Worm (Caenorhabditis elegans): ENCODE measurements around the gene T05G5.5.

Gene T05G5.5

ce11 chrIII:9772394-9772793, 21.2 kb upstream of the T05G5.5 start:
- 0 out of 2 replicates have a peak, but pooled peaks have one; percentile 27 for TF ChIP-seq lin-38 (GFP tag; IDR thresholded peaks at IDR 0.05)
- 0 out of 2 replicates have a peak, but pooled peaks have one; percentile 50 for TF ChIP-seq D1046.2 (GFP tag; IDR thresholded peaks at IDR 0.05)
- no peak for TF ChIP-seq nhr-237 (tag; optimal IDR thresholded peaks at IDR 0.05)
- TF ChIP-seq nhr-6 (tag; optimal IDR thresholded peaks at IDR 0.05), result no peak
- peak in 1 of 2 experiments; percentile 25 for TF ChIP-seq unc-62 (GFP tag; optimal IDR thresholded peaks at IDR 0.05 in 1 of 2)
- no peak for TF ChIP-seq unc-62 (tag; optimal IDR thresholded peaks at IDR 0.05)

- no peak for TF ChIP-seq F49E8.2 (tag; optimal IDR thresholded peaks at IDR 0.05; ENCODE audit: borderline replicate concordance)
- TF ChIP-seq unc-62 (GFP tag; optimal IDR thresholded peaks at IDR 0.05 in 1 of 2), result peak in 1 of 2 experiments; percentile 97
- no peak for TF ChIP-seq unc-62 (tag; optimal IDR thresholded peaks at IDR 0.05)
Measured at ce11 chrIII:9770590-9770989, 19.4 kb upstream of the T05G5.5 start.

DNA sequence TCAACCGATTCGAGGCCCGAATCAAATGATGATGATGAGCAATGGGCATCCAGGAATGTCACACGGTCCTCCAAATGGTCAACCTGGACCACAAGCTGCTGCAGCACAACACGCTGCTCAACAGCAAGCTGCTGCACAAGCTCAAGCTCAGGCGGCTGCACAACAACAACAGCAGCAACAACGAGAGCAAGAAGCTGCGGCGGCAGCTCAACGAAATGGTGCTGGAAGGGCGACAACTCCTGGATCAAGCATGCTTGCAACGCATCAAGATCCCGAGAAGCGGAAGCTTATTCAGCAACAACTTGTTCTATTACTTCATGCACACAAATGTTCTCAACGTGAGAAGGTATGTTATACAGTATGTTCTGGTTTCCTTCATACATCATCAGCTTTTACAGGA, 16.8 kb upstream of the T05G5.5 start:
- TF ChIP-seq daf-8 (GFP tag; IDR thresholded peaks at IDR 0.05) (no peak), fos-1 (tag; optimal IDR thresholded peaks at IDR 0.05) (no peak), unc-62 (GFP tag; optimal IDR thresholded peaks at IDR 0.05 in 1 of 2) (peak in 1 of 2 experiments; percentile 17), unc-62 (tag; optimal IDR thresholded peaks at IDR 0.05) (no peak), lim-7 (GFP tag; IDR thresholded peaks at IDR 0.05) (0 out of 2 replicates have a peak, but pooled peaks have one; percentile 14), set-16 (GFP tag; IDR thresholded peaks at IDR 0.05) (peak; percentile 69), zip-2 (tag; optimal IDR thresholded peaks at IDR 0.05) (no peak), mxl-3 (GFP tag; optimal IDR thresholded peaks at IDR 0.05) (no peak), R02D3.7 (tag; optimal IDR thresholded peaks at IDR 0.05) (no peak), dmd-9 (GFP tag; IDR thresholded peaks at IDR 0.05) (0 out of 2 replicates have a peak, but pooled peaks have one; percentile 55), nhr-48 (tag; optimal IDR thresholded peaks at IDR 0.05) (no peak)

DNA sequence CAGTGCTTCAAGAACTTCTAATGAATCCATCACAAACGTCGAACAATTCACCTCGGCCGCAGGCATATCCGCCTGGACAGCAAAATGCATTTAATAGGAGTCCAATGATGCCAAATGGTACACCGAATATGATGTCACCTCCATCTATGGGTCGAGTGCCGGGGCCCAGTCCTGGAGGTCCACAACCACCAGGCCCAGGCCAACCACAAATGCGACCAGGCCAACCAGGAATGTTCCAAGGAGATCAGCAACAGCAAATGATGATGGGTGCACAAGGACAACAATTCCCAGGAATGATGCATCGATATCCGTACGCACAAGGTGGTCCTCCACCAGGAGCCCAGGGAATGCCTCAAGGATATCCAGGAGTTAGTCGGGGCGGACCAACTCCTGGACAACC, 15.9 kb upstream of the T05G5.5 start:
- peak; percentile 50 for TF ChIP-seq aha-1 (tag)
- no peak for TF ChIP-seq zip-11 (GFP tag; IDR thresholded peaks at IDR 0.05)
- TF ChIP-seq madf-5 (GFP tag; IDR thresholded peaks at IDR 0.05), result no peak
- TF ChIP-seq nhr-42 (GFP tag; IDR thresholded peaks at IDR 0.05), result no peak
- TF ChIP-seq duxl-1 (tag; optimal IDR thresholded peaks at IDR 0.05; ENCODE audit: poor library complexity), result no peak
- TF ChIP-seq unc-62 (GFP tag; optimal IDR thresholded peaks at IDR 0.05 in 1 of 2), result peak in 1 of 2 experiments; percentile 57
- TF ChIP-seq unc-62 (tag; optimal IDR thresholded peaks at IDR 0.05), result no peak

DNA sequence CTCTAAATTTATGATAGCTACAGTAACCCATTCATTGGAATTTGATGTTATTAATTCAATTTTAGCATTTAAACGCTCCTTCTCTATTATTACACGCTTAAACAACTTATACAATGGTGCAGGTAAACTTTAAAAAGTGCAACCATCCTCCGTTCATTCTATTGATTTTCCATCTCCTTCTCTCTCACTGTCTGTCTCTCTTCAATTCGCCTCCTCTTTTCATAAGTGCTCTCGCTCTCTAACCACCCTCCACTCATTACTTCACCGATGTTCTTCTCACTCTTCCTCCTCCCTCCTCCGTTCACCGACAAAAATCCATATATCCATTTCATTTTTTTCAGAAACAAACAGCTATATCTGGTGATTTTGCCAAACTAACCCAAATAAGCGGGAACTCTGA, 14.9 kb upstream of the T05G5.5 start, which contains the start of gene cbp-1:
TSS of gene cbp-1 (plus strand) at position 335 of the 400 bp plus-strand sequence.
- TF ChIP-seq mep-1 (tag; optimal IDR thresholded peaks at IDR 0.05) (peak; percentile 20), rbr-2 (tag; optimal IDR thresholded peaks at IDR 0.05) (no peak), dmd-6 (GFP tag; IDR thresholded peaks at IDR 0.05) (0 out of 2 replicates have a peak, but pooled peaks have one; percentile 11), dpl-1 (GFP tag; optimal IDR thresholded peaks at IDR 0.05) (no peak), lsy-2 (tag; optimal IDR thresholded peaks at IDR 0.05) (peak; percentile 4 to 70), nhr-28 (tag; optimal IDR thresholded peaks at IDR 0.05) (peak; percentile 20), mes-2 (tag; optimal IDR thresholded peaks at IDR 0.05; ENCODE audit: poor library complexity, severe bottlenecking) (peak; percentile 63), nhr-41 (GFP tag; IDR thresholded peaks at IDR 0.05) (no peak), madf-9 (GFP tag; conservative IDR thresholded peaks at IDR 0.05) (no peak), hlh-30 (tag; optimal IDR thresholded peaks at IDR 0.05; ENCODE audit: insufficient read depth) (peak; percentile 8), dve-1 (tag; optimal IDR thresholded peaks at IDR 0.05; ENCODE audit: insufficient read depth) (peak; percentile 33), duxl-1 (tag; optimal IDR thresholded peaks at IDR 0.05; ENCODE audit: poor library complexity) (peak; percentile 11), aha-1 (tag) (peak; percentile 97), F26F4.8 (GFP tag; conservative IDR thresholded peaks at IDR 0.05) (no peak), ceh-28 (tag; optimal IDR thresholded peaks at IDR 0.05) (peak; percentile 11), hlh-11 (tag; optimal IDR thresholded peaks at IDR 0.05) (peak; percentile 1), lin-13 (GFP tag; optimal IDR thresholded peaks at IDR 0.05) (no peak), nhr-77 (tag; optimal IDR thresholded peaks at IDR 0.05) (no peak), hmg-1.1 (GFP tag; IDR thresholded peaks at IDR 0.05) (peak; percentile 39; the same call in 1 of the 2 replicates)

Data from whole organism, L4 larva.